Worm (Caenorhabditis elegans) whole organism, young adult: ENCODE data around the gene H01G02.3.
A peak's percentile ranks its signal among the peaks of the same experiment; 100 is the strongest.

Experiments used
- C17E4.6 ChIP-seq: fragments of 200-800 bp; sonication (Bioruptor generic); IDR thresholded peaks from 2 replicates; pipeline ENCODE4 v1.3.6; 2022; ENCODE audit warnings: missing genetic modification reagents, missing genetic modification characterization, missing compliant biosample characterization
- D2030.7 ChIP-seq: fragments of 200-800 bp; sonication (Bioruptor generic); IDR thresholded peaks from 2 replicates; pipeline ENCODE4 v1.3.6; 2022; ENCODE audit warnings: missing genetic modification reagents, missing genetic modification characterization, missing compliant biosample characterization
- F23B12.7 ChIP-seq: sonication (generic microtip); optimal IDR thresholded peaks from 2 replicates; lab custom pipeline; 2017; ENCODE audit warnings: missing genetic modification characterization, mild to moderate bottlenecking, missing compliant biosample characterization, antibody characterized with exemption, moderate library complexity; ENCODE audit not compliant: insufficient read depth
- F37B4.10 ChIP-seq: fragments of 200-800 bp; sonication (Bioruptor generic); IDR thresholded peaks from 2 replicates; pipeline ENCODE4 v1.3.6; 2022; ENCODE audit warnings: missing genetic modification characterization, missing compliant biosample characterization
- F49E8.2 ChIP-seq: sonication (generic microtip); optimal IDR thresholded peaks from 3 replicates; lab custom pipeline; 2017; ENCODE audit warnings: missing genetic modification characterization, mild to moderate bottlenecking, missing compliant biosample characterization, antibody characterized with exemption, moderate library complexity; ENCODE audit not compliant: insufficient read depth
- F52B5.7 ChIP-seq: sonication (generic microtip); optimal IDR thresholded peaks from 2 replicates; lab custom pipeline; 2016; ENCODE audit warnings: mild to moderate bottlenecking, missing genetic modification characterization, missing compliant biosample characterization
- F55B11.4 ChIP-seq: sonication (generic microtip); optimal IDR thresholded peaks from 2 replicates; lab custom pipeline; 2016; ENCODE audit warnings: missing compliant biosample characterization, missing genetic modification characterization, borderline replicate concordance; ENCODE audit not compliant: insufficient read depth
- F57A8.1 ChIP-seq: fragments of 200-800 bp; sonication (Bioruptor generic); optimal IDR thresholded peaks from 2 replicates; lab custom pipeline; 2018; ENCODE audit warnings: mild to moderate bottlenecking, missing genetic modification characterization, moderate library complexity, missing compliant biosample characterization
- T07F8.4 ChIP-seq: sonication (generic microtip); optimal IDR thresholded peaks from 2 replicates; lab custom pipeline; 2016; ENCODE audit warnings: mild to moderate bottlenecking, missing genetic modification characterization, moderate library complexity, missing compliant biosample characterization
- T26A5.8 ChIP-seq: sonication (generic microtip); optimal IDR thresholded peaks from 2 replicates; lab custom pipeline; 2016; ENCODE audit warnings: missing genetic modification characterization, missing compliant biosample characterization
- Y67H2A.10 ChIP-seq: fragments of 200-800 bp; sonication (Bioruptor generic); conservative IDR thresholded peaks from 2 replicates; pipeline ENCODE4 v1.3.6; 2022; ENCODE audit warnings: missing genetic modification reagents, missing genetic modification characterization, missing compliant biosample characterization
- ZK185.1 ChIP-seq: sonication (generic microtip); optimal IDR thresholded peaks from 2 replicates; lab custom pipeline; 2016; ENCODE audit warnings: mild to moderate bottlenecking, missing genetic modification characterization, missing compliant biosample characterization; ENCODE audit not compliant: poor library complexity, severe bottlenecking
- bed-1 ChIP-seq: fragments of 200-800 bp; sonication (Bioruptor generic); IDR thresholded peaks from 2 replicates; pipeline ENCODE4 v1.3.6; 2022; ENCODE audit warnings: missing genetic modification reagents, missing genetic modification characterization, missing compliant biosample characterization
- bed-2 ChIP-seq: fragments of 200-800 bp; sonication (Bioruptor generic); IDR thresholded peaks from 2 replicates; pipeline ENCODE4 v1.3.6; 2022; ENCODE audit warnings: missing genetic modification reagents, missing genetic modification characterization, missing compliant biosample characterization
- cebp-1 ChIP-seq, 2 experiments: fragments of 200-800 bp in 1 of 2; sonication (Bioruptor generic) in 1 of 2; sonication (generic microtip) in 1 of 2; IDR thresholded peaks in 1 of 2; optimal IDR thresholded peaks in 1 of 2; 2 replicates each; pipeline versions ENCODE4 v1.3.6 to Lab custom; 2017 to 2022; ENCODE audit warnings: missing compliant biosample characterization in 2 of 2, missing genetic modification characterization in 2 of 2, mild to moderate bottlenecking in 1 of 2, missing genetic modification reagents in 1 of 2, moderate library complexity in 1 of 2
- ceh-100 ChIP-seq: fragments of 200-800 bp; sonication (Bioruptor generic); IDR thresholded peaks from 2 replicates; pipeline ENCODE4 v1.3.6; 2022; ENCODE audit warnings: missing genetic modification reagents, missing genetic modification characterization, missing compliant biosample characterization
- ceh-40 ChIP-seq: fragments of 200-800 bp; sonication (Bioruptor generic); IDR thresholded peaks from 2 replicates; pipeline ENCODE4 v1.3.6; 2022; ENCODE audit warnings: missing genetic modification characterization, missing compliant biosample characterization
- ceh-58 ChIP-seq: fragments of 200-800 bp; sonication (Bioruptor generic); IDR thresholded peaks from 2 replicates; pipeline ENCODE4 v1.3.6; 2022; ENCODE audit warnings: missing genetic modification characterization, missing compliant biosample characterization
- ceh-79 ChIP-seq: sonication (generic microtip); optimal IDR thresholded peaks from 2 replicates; lab custom pipeline; 2017; ENCODE audit warnings: mild to moderate bottlenecking, missing genetic modification characterization, missing compliant biosample characterization
- die-1 ChIP-seq: sonication (generic microtip); optimal IDR thresholded peaks from 2 replicates; lab custom pipeline; 2016; ENCODE audit warnings: missing genotype, mild to moderate bottlenecking, missing genetic modification characterization, missing compliant biosample characterization
- dox-1 ChIP-seq: fragments of 200-800 bp; sonication (Bioruptor generic); IDR thresholded peaks from 2 replicates; pipeline ENCODE4 v1.3.6; 2022; ENCODE audit warnings: missing genetic modification reagents, missing genetic modification characterization, missing compliant biosample characterization
- efl-1 ChIP-seq: fragments of 150-350 bp; optimal IDR thresholded peaks from 2 replicates; lab custom pipeline; 2014; ENCODE audit warnings: missing biosample characterization, missing genetic modification reagents, missing genetic modification characterization
- egrh-3 ChIP-seq: fragments of 200-800 bp; sonication (Bioruptor generic); IDR thresholded peaks from 2 replicates; pipeline ENCODE4 v1.3.6; 2022; ENCODE audit warnings: missing genetic modification reagents, missing genetic modification characterization, missing compliant biosample characterization
- ekl-4 ChIP-seq: fragments of 200-800 bp; sonication (Bioruptor generic); IDR thresholded peaks from 2 replicates; pipeline ENCODE4 v1.3.6; 2022; ENCODE audit warnings: missing genetic modification reagents, missing genetic modification characterization, missing compliant biosample characterization
- gei-17 ChIP-seq: fragments of 200-800 bp; sonication (Bioruptor generic); optimal IDR thresholded peaks from 2 replicates; lab custom pipeline; 2018; ENCODE audit warnings: mild to moderate bottlenecking, missing genetic modification characterization, missing compliant biosample characterization
- him-1 ChIP-seq: sonication (generic microtip); optimal IDR thresholded peaks from 2 replicates; lab custom pipeline; 2016; ENCODE audit warnings: missing genotype, missing genetic modification reagents, missing genetic modification characterization, missing compliant biosample characterization
- hlh-26 ChIP-seq: fragments of 200-800 bp; sonication (Bioruptor generic); conservative IDR thresholded peaks from 2 replicates; pipeline ENCODE4 v1.3.6; 2022; ENCODE audit warnings: missing genetic modification reagents, missing genetic modification characterization, missing compliant biosample characterization
- hmg-20 ChIP-seq: fragments of 200-800 bp; sonication (Bioruptor generic); IDR thresholded peaks from 2 replicates; pipeline ENCODE4 v1.3.6; 2022; ENCODE audit warnings: missing genetic modification reagents, missing genetic modification characterization, missing compliant biosample characterization
- lin-26 ChIP-seq: fragments of 200-800 bp; sonication (Bioruptor generic); IDR thresholded peaks from 2 replicates; pipeline ENCODE4 v1.3.6; 2022; ENCODE audit warnings: missing genetic modification reagents, missing genetic modification characterization, missing compliant biosample characterization
- lsy-27 ChIP-seq: sonication (generic microtip); optimal IDR thresholded peaks from 2 replicates; lab custom pipeline; 2017; ENCODE audit warnings: missing genetic modification characterization, mild to moderate bottlenecking, missing compliant biosample characterization, antibody characterized with exemption, missing genotype, borderline replicate concordance; ENCODE audit not compliant: insufficient read depth
- mxl-1 ChIP-seq: sonication (generic microtip); optimal IDR thresholded peaks from 2 replicates; lab custom pipeline; 2016; ENCODE audit warnings: missing genetic modification characterization, missing compliant biosample characterization
- nfya-2 ChIP-seq: fragments of 200-800 bp; sonication (Bioruptor generic); IDR thresholded peaks from 2 replicates; pipeline ENCODE4 v1.3.6; 2022; ENCODE audit warnings: missing genetic modification reagents, missing genetic modification characterization, missing compliant biosample characterization
- nfyb-1 ChIP-seq: fragments of 200-800 bp; sonication (Bioruptor generic); IDR thresholded peaks from 2 replicates; pipeline ENCODE4 v1.3.6; 2022; ENCODE audit warnings: missing genetic modification reagents, missing genetic modification characterization, missing compliant biosample characterization
- nhr-27 ChIP-seq: fragments of 200-800 bp; sonication (Bioruptor generic); optimal IDR thresholded peaks from 2 replicates; lab custom pipeline; 2018; ENCODE audit warnings: mild to moderate bottlenecking, missing genetic modification characterization, moderate library complexity, missing compliant biosample characterization
- rcor-1 ChIP-seq: fragments of 200-800 bp; sonication (Bioruptor generic); IDR thresholded peaks from 2 replicates; pipeline ENCODE4 v1.3.6; 2022; ENCODE audit warnings: missing genetic modification reagents, missing genetic modification characterization, missing compliant biosample characterization
- rpc-1 ChIP-seq, 2 experiments: fragments of 150-350 bp in 1 of 2; sonication (generic microtip) in 1 of 2; optimal IDR thresholded peaks; 2 replicates each; lab custom pipeline; 2014 to 2018; ENCODE audit warnings: missing biosample characterization in 1 of 2, missing genetic modification characterization in 1 of 2, missing genetic modification reagents in 1 of 2, missing genotype in 1 of 2
- sdz-38 ChIP-seq: sonication (generic microtip); optimal IDR thresholded peaks from 2 replicates; lab custom pipeline; 2016; ENCODE audit warnings: missing genotype, missing genetic modification characterization, missing compliant biosample characterization
- snpc-1.1 ChIP-seq: sonication (generic microtip); optimal IDR thresholded peaks from 2 replicates; lab custom pipeline; 2017; ENCODE audit warnings: missing genetic modification characterization, mild to moderate bottlenecking, missing compliant biosample characterization, antibody characterized with exemption, moderate library complexity, missing genotype, missing genetic modification reagents; ENCODE audit not compliant: insufficient read depth
- somi-1 ChIP-seq: fragments of 200-800 bp; sonication (Bioruptor generic); optimal IDR thresholded peaks from 2 replicates; lab custom pipeline; 2018; ENCODE audit warnings: mild to moderate bottlenecking, missing genetic modification characterization, missing compliant biosample characterization
- xnd-1 ChIP-seq: sonication (generic microtip); optimal IDR thresholded peaks from 2 replicates; lab custom pipeline; 2016; ENCODE audit warnings: missing genotype, missing genetic modification reagents, missing genetic modification characterization, missing compliant biosample characterization
- zfh-2 ChIP-seq: fragments of 200-800 bp; sonication (Bioruptor generic); conservative IDR thresholded peaks from 2 replicates; pipeline ENCODE4 v1.3.6; 2022; ENCODE audit warnings: missing genetic modification reagents, missing genetic modification characterization, missing compliant biosample characterization
- ztf-18 ChIP-seq: sonication (generic microtip); optimal IDR thresholded peaks from 2 replicates; lab custom pipeline; 2016; ENCODE audit warnings: missing genotype, mild to moderate bottlenecking, missing genetic modification characterization, missing compliant biosample characterization
- ztf-25 ChIP-seq: fragments of 200-800 bp; sonication (Bioruptor generic); IDR thresholded peaks from 2 replicates; pipeline ENCODE4 v1.3.6; 2022; ENCODE audit warnings: missing genetic modification reagents, missing genetic modification characterization, missing compliant biosample characterization
- ztf-3 ChIP-seq: fragments of 200-800 bp; sonication (Bioruptor generic); optimal IDR thresholded peaks from 2 replicates; lab custom pipeline; 2018; ENCODE audit warnings: mild to moderate bottlenecking, missing genetic modification characterization, missing compliant biosample characterization

The H01G02.3 gene

ce11 chrIV:11822454-11822853, 30.1 kb upstream of the H01G02.3 start (continued):
- no peak for TF ChIP-seq T07F8.4
- TF ChIP-seq F55B11.4 (tag; lab: Kevin White, UChicago) = no peak
- no peak for TF ChIP-seq nfya-2
- peak; percentile 7; the same call in 1 of the 2 replicates for TF ChIP-seq ztf-25 (GFP tag; lab: Robert Waterston, UW)
- peak; percentile 45 for TF ChIP-seq F49E8.2 (tag; lab: Kevin White, UChicago)
- no peak for TF ChIP-seq ZK185.1 (tag; lab: Kevin White, UChicago)
- peak; percentile 88 for TF ChIP-seq xnd-1
- TF ChIP-seq rpc-1 (optimal IDR thresholded peaks at IDR 0.05; lab: Kevin White, UChicago) = no peak
- TF ChIP-seq rpc-1 (tag; optimal IDR thresholded peaks at IDR 0.05; lab: Kevin White, UChicago) = no peak
- no peak for TF ChIP-seq him-1 (tag; lab: Kevin White, UChicago)
- TF ChIP-seq ceh-79 = no peak
- TF ChIP-seq C17E4.6 (GFP tag; lab: Robert Waterston, UW) = peak; percentile 50; the same call in 1 of the 2 replicates
- no peak; the same call in 1 of the 2 replicates for TF ChIP-seq Y67H2A.10 (GFP tag; lab: Robert Waterston, UW)
- peak; percentile 61 for TF ChIP-seq F23B12.7 (tag; lab: Kevin White, UChicago)
- no peak for TF ChIP-seq snpc-1.1 (tag; lab: Kevin White, UChicago)
- no peak for TF ChIP-seq ceh-58 (GFP tag; lab: Robert Waterston, UW)
- no peak for TF ChIP-seq die-1 (tag; lab: Kevin White, UChicago)
- TF ChIP-seq F52B5.7 (tag; lab: Kevin White, UChicago) = no peak
- no peak for TF ChIP-seq nhr-27 (tag; lab: Kevin White, UChicago)
- peak; percentile 54; the same call in 1 of the 2 replicates for TF ChIP-seq dox-1 (GFP tag; lab: Robert Waterston, UW)
- no peak for TF ChIP-seq T26A5.8 (tag; lab: Kevin White, UChicago)
- no peak for TF ChIP-seq cebp-1 (GFP tag; IDR thresholded peaks at IDR 0.05; lab: Robert Waterston, UW)
- TF ChIP-seq cebp-1 (tag; optimal IDR thresholded peaks at IDR 0.05; lab: Kevin White, UChicago) = no peak
- TF ChIP-seq gei-17 (GFP tag; lab: Kevin White, UChicago) = no peak
- TF ChIP-seq sdz-38 (tag; lab: Kevin White, UChicago) = no peak
- TF ChIP-seq lin-26 (GFP tag; lab: Robert Waterston, UW) = no peak
- TF ChIP-seq hlh-26 (GFP tag; lab: Robert Waterston, UW) = no peak
- no peak for TF ChIP-seq ceh-40 (GFP tag; lab: Robert Waterston, UW)
- TF ChIP-seq ceh-100 (GFP tag; lab: Robert Waterston, UW) = peak; percentile 51; the same call in 1 of the 2 replicates
- TF ChIP-seq nfyb-1 (GFP tag; lab: Robert Waterston, UW) = no peak
- no peak for TF ChIP-seq lsy-27 (tag; lab: Kevin White, UChicago)
- TF ChIP-seq ztf-18 = no peak
- no peak for TF ChIP-seq egrh-3 (GFP tag; lab: Robert Waterston, UW)
- TF ChIP-seq rcor-1 = peak; percentile 50; the same call in 1 of the 2 replicates

- TF ChIP-seq F37B4.10 (GFP tag; lab: Robert Waterston, UW) = no peak
- TF ChIP-seq nhr-27 (tag; lab: Kevin White, UChicago) = no peak
- TF ChIP-seq D2030.7 (GFP tag; lab: Robert Waterston, UW) = peak; percentile 11; the same call in 1 of the 2 replicates
- TF ChIP-seq ztf-3 (GFP tag; lab: Kevin White, UChicago) = peak; percentile 35
- TF ChIP-seq somi-1 (GFP tag; lab: Kevin White, UChicago) = peak; percentile 52
- TF ChIP-seq hlh-26 (GFP tag; lab: Robert Waterston, UW) = no peak
- TF ChIP-seq F23B12.7 (tag; lab: Kevin White, UChicago) = no peak
- no peak for TF ChIP-seq egrh-3 (GFP tag; lab: Robert Waterston, UW)
- peak; percentile 43 for TF ChIP-seq mxl-1 (tag; lab: Kevin White, UChicago)
- TF ChIP-seq bed-2 = no peak
- TF ChIP-seq F57A8.1 = no peak
- TF ChIP-seq lin-26 (GFP tag; lab: Robert Waterston, UW) = peak; percentile 68; the same call in 1 of the 2 replicates
- no peak for TF ChIP-seq bed-1 (GFP tag; lab: Robert Waterston, UW)
- peak; percentile 85 for TF ChIP-seq zfh-2 (GFP tag; lab: Robert Waterston, UW)
- TF ChIP-seq nfya-2 = no peak
- no peak for TF ChIP-seq efl-1 (GFP tag; lab: Kevin White, UChicago)
- TF ChIP-seq him-1 (tag; lab: Kevin White, UChicago) = no peak
- peak; percentile 92 for TF ChIP-seq ekl-4 (GFP tag; lab: Robert Waterston, UW)
- TF ChIP-seq hmg-20 (GFP tag; lab: Robert Waterston, UW) = no peak
Observed at ce11 chrIV:11821591-11822361, 29.4 kb upstream of the H01G02.3 start, which contains the start of the genes par-5 and M117.3. Gene par-5, minus strand, starts transcription at chrIV:11821924. Gene M117.3, plus strand, starts transcription at chrIV:11822206.
